Worm (Caenorhabditis elegans): ENCODE data around the gene mtss-1.

- TF ChIP-seq nhr-76 (tag; optimal IDR thresholded peaks at IDR 0.05) (no peak), blmp-1 (tag; optimal IDR thresholded peaks at IDR 0.05) (no peak), ces-1 (GFP tag; optimal IDR thresholded peaks at IDR 0.05) (no peak), nhr-237 (tag; optimal IDR thresholded peaks at IDR 0.05) (no peak), ztf-11 (tag; optimal IDR thresholded peaks at IDR 0.05) (no peak), pha-4 (tag; optimal IDR thresholded peaks at IDR 0.05) (no peak)
Measured at ce11 chrIII:8792251-8792650, 24.1 kb downstream of the mtss-1 start, which contains the start of gene ztf-1.
